Fruit fly (Drosophila melanogaster) whole organism, embryonic: ENCODE data around the gene CG10510.
A peak's percentile ranks its signal among the peaks of the same experiment; 100 is the strongest.

ENCODE experiments used
- Atf-2 ChIP-seq: fragments of 200-800 bp; sonication (Bioruptor generic); optimal IDR thresholded peaks from 2 replicates; lab custom pipeline; 2016; ENCODE audit warnings: missing biosample characterization, missing genetic modification characterization
- Bgb ChIP-seq: fragments of 200-800 bp; sonication (Bioruptor generic); IDR thresholded peaks from 2 replicates; pipeline ENCODE4 v1.3.6; 2022; ENCODE audit warnings: missing biosample characterization, missing genetic modification characterization; ENCODE audit not compliant: partially characterized antibody
- BtbVII ChIP-seq: fragments of 200-800 bp; sonication (Bioruptor generic); optimal IDR thresholded peaks from 3 replicates; lab custom pipeline; 2017; ENCODE audit warnings: missing biosample characterization, mild to moderate bottlenecking, missing genetic modification characterization
- CG10209 ChIP-seq: fragments of 200-800 bp; sonication (Bioruptor generic); optimal IDR thresholded peaks from 3 replicates; lab custom pipeline; 2017; ENCODE audit warnings: missing biosample characterization, mild to moderate bottlenecking, missing genetic modification characterization, missing genetic modification reagents
- CG11085 ChIP-seq: fragments of 200-800 bp; sonication (Bioruptor generic); IDR thresholded peaks from 2 replicates; pipeline ENCODE4 v1.3.6; 2022; ENCODE audit warnings: missing biosample characterization, missing genetic modification characterization
- CG12236 ChIP-seq: fragments of 200-800 bp; sonication (Bioruptor generic); optimal IDR thresholded peaks from 2 replicates; lab custom pipeline; 2016; ENCODE audit warnings: missing biosample characterization, missing genetic modification characterization
- CG14710 ChIP-seq: fragments of 200-800 bp; sonication (Bioruptor generic); optimal IDR thresholded peaks from 3 replicates; lab custom pipeline; 2019; ENCODE audit warnings: missing biosample characterization, mild to moderate bottlenecking, missing genetic modification characterization, moderate library complexity
- CG1603 ChIP-seq: fragments of 200-800 bp; sonication (Bioruptor generic); optimal IDR thresholded peaks from 2 replicates; lab custom pipeline; 2019; ENCODE audit warnings: missing biosample characterization, mild to moderate bottlenecking, missing genetic modification characterization, moderate library complexity
- CG18764 ChIP-seq: fragments of 200-800 bp; sonication (Bioruptor generic); optimal IDR thresholded peaks from 3 replicates; lab custom pipeline; 2016; ENCODE audit warnings: missing biosample characterization, missing genetic modification characterization
- CG2120 ChIP-seq: fragments of 200-800 bp; sonication (Bioruptor generic); optimal IDR thresholded peaks from 3 replicates; lab custom pipeline; 2016; ENCODE audit warnings: missing biosample characterization, missing genetic modification characterization
- CG31365 ChIP-seq: fragments of 200-800 bp; sonication (Bioruptor generic); optimal IDR thresholded peaks from 2 replicates; lab custom pipeline; 2018; ENCODE audit warnings: missing biosample characterization, mild to moderate bottlenecking, missing genetic modification characterization
- CG32767 ChIP-seq: fragments of 200-800 bp; sonication (Bioruptor generic); IDR thresholded peaks from 2 replicates; pipeline ENCODE4 v1.3.6; 2022; ENCODE audit warnings: missing biosample characterization, missing genetic modification characterization
- CG32772 ChIP-seq: fragments of 200-800 bp; sonication (Bioruptor generic); IDR thresholded peaks from 2 replicates; pipeline ENCODE4 v1.3.6; 2022; ENCODE audit warnings: missing biosample characterization, missing genetic modification characterization
- CG4424 ChIP-seq: fragments of 200-800 bp; sonication (Bioruptor generic); optimal IDR thresholded peaks from 3 replicates; lab custom pipeline; 2016; ENCODE audit warnings: missing biosample characterization, missing genetic modification characterization
- CG6683 ChIP-seq: fragments of 200-800 bp; sonication (Bioruptor generic); optimal IDR thresholded peaks from 2 replicates; lab custom pipeline; 2017; ENCODE audit warnings: missing biosample characterization, mild to moderate bottlenecking, missing genetic modification characterization, missing genetic modification reagents
- CG8281 ChIP-seq: fragments of 200-800 bp; sonication (Bioruptor generic); optimal IDR thresholded peaks from 2 replicates; lab custom pipeline; 2018; ENCODE audit warnings: missing biosample characterization, mild to moderate bottlenecking, missing genetic modification characterization, moderate library complexity
- CG8359 ChIP-seq: fragments of 200-800 bp; sonication (Bioruptor generic); optimal IDR thresholded peaks from 2 replicates; lab custom pipeline; 2017; ENCODE audit warnings: missing biosample characterization, mild to moderate bottlenecking, missing genetic modification characterization, borderline replicate concordance
- CG8765 ChIP-seq: fragments of 200-800 bp; sonication (Bioruptor generic); IDR thresholded peaks from 2 replicates; pipeline ENCODE4 v1.3.6; 2022; ENCODE audit warnings: missing biosample characterization, missing genetic modification characterization
- CG9215 ChIP-seq: fragments of 200-800 bp; sonication (Bioruptor generic); IDR thresholded peaks from 2 replicates; pipeline ENCODE4 v1.3.6; 2022; ENCODE audit warnings: missing biosample characterization, missing genetic modification characterization
- Dip3 ChIP-seq: fragments of 200-800 bp; sonication (Bioruptor generic); optimal IDR thresholded peaks from 3 replicates; lab custom pipeline; 2016; ENCODE audit warnings: missing biosample characterization, missing genetic modification characterization
- ERR ChIP-seq: fragments of 200-800 bp; sonication (Bioruptor generic); optimal IDR thresholded peaks from 2 replicates; lab custom pipeline; 2016; ENCODE audit warnings: missing biosample characterization, missing genetic modification characterization
- GATAe ChIP-seq: fragments of 200-800 bp; sonication (Bioruptor generic); conservative IDR thresholded peaks from 2 replicates; pipeline ENCODE4 v1.3.6; 2022; ENCODE audit warnings: missing biosample characterization, missing genetic modification characterization
- Gug ChIP-seq: fragments of 200-800 bp; sonication (Bioruptor generic); IDR thresholded peaks from 4 replicates; pipeline ENCODE4 v1.3.6; 2022; ENCODE audit warnings: missing biosample characterization, missing genetic modification characterization
- H15 ChIP-seq: fragments of 200-800 bp; sonication (Bioruptor generic); IDR thresholded peaks from 3 replicates; pipeline ENCODE4 v1.3.6; 2022; ENCODE audit warnings: missing biosample characterization, missing genetic modification characterization
- MTF-1 ChIP-seq: fragments of 200-800 bp; sonication (Bioruptor generic); optimal IDR thresholded peaks from 2 replicates; lab custom pipeline; 2018; ENCODE audit warnings: missing biosample characterization, mild to moderate bottlenecking, missing genetic modification characterization, borderline replicate concordance
- Max ChIP-seq: fragments of 200-800 bp; sonication (Bioruptor generic); optimal IDR thresholded peaks from 2 replicates; lab custom pipeline; 2016; ENCODE audit warnings: missing biosample characterization, mild to moderate bottlenecking, missing genetic modification characterization
- Nf-YB ChIP-seq: fragments of 200-800 bp; sonication (Bioruptor generic); optimal IDR thresholded peaks from 3 replicates; lab custom pipeline; 2019; ENCODE audit warnings: missing biosample characterization, mild to moderate bottlenecking, missing genetic modification characterization, moderate library complexity
- Spps ChIP-seq: fragments of 200-800 bp; sonication (Bioruptor generic); optimal IDR thresholded peaks from 2 replicates; lab custom pipeline; 2018; ENCODE audit warnings: missing biosample characterization, mild to moderate bottlenecking, missing genetic modification characterization
- amos ChIP-seq: fragments of 200-800 bp; sonication (Bioruptor generic); IDR thresholded peaks from 2 replicates; pipeline ENCODE4 v1.3.6; 2022; ENCODE audit warnings: missing biosample characterization, missing genetic modification characterization; ENCODE audit not compliant: partially characterized antibody
- aop ChIP-seq: fragments of 200-800 bp; sonication (Bioruptor generic); IDR thresholded peaks from 2 replicates; pipeline ENCODE4 v1.3.6; 2022; ENCODE audit warnings: missing biosample characterization, missing genetic modification characterization
- bcd ChIP-seq: fragments of 200-800 bp; sonication (Bioruptor generic); optimal IDR thresholded peaks from 2 replicates; lab custom pipeline; 2017; ENCODE audit warnings: missing biosample characterization, mild to moderate bottlenecking, missing genetic modification characterization
- btn ChIP-seq: fragments of 200-800 bp; sonication (Bioruptor generic); optimal IDR thresholded peaks from 2 replicates; lab custom pipeline; 2016; ENCODE audit warnings: missing biosample characterization, missing genetic modification characterization
- chif ChIP-seq, 2 experiments: fragments of 200-800 bp; sonication (Bioruptor generic); optimal IDR thresholded peaks; 3 replicates each; lab custom pipeline; 2016; ENCODE audit warnings: missing biosample characterization in 2 of 2, missing genetic modification characterization in 2 of 2
- crp ChIP-seq, 2 experiments: fragments of 200-800 bp; sonication (Bioruptor generic); optimal IDR thresholded peaks; 2 replicates in 1 of 2; 3 replicates in 1 of 2; lab custom pipeline; 2017; ENCODE audit warnings: missing biosample characterization in 2 of 2, missing genetic modification characterization in 2 of 2, mild to moderate bottlenecking in 1 of 2, moderate library complexity in 1 of 2
- dpn ChIP-seq, 2 experiments: fragments of 200-800 bp; sonication (Bioruptor generic); optimal IDR thresholded peaks; 3 replicates each; lab custom pipeline; 2016; ENCODE audit warnings: missing biosample characterization in 2 of 2, missing genetic modification characterization in 2 of 2
- exex ChIP-seq: fragments of 200-800 bp; sonication (Bioruptor generic); optimal IDR thresholded peaks from 4 replicates; lab custom pipeline; 2018; ENCODE audit warnings: missing biosample characterization, mild to moderate bottlenecking, missing genetic modification characterization, moderate library complexity
- ham ChIP-seq: fragments of 200-800 bp; sonication (Bioruptor generic); IDR thresholded peaks from 2 replicates; pipeline ENCODE4 v1.3.6; 2022; ENCODE audit warnings: missing biosample characterization, missing genetic modification characterization
- her ChIP-seq: fragments of 200-800 bp; sonication (Bioruptor generic); optimal IDR thresholded peaks from 2 replicates; lab custom pipeline; 2016; ENCODE audit warnings: missing biosample characterization, missing genetic modification characterization
- ken ChIP-seq: fragments of 200-800 bp; sonication (Bioruptor generic); IDR thresholded peaks from 3 replicates; pipeline ENCODE4 v1.3.6; 2022; ENCODE audit warnings: missing biosample characterization, missing genetic modification characterization
- mld ChIP-seq: fragments of 200-800 bp; sonication (Bioruptor generic); IDR thresholded peaks from 3 replicates; pipeline ENCODE4 v1.3.6; 2022; ENCODE audit warnings: missing biosample characterization, missing genetic modification characterization; ENCODE audit not compliant: partially characterized antibody
- nerfin-1 ChIP-seq: fragments of 200-800 bp; sonication (Bioruptor generic); optimal IDR thresholded peaks from 3 replicates; lab custom pipeline; 2019; ENCODE audit warnings: missing biosample characterization, mild to moderate bottlenecking, missing genetic modification characterization, moderate library complexity
- nom ChIP-seq: fragments of 200-800 bp; sonication (Bioruptor generic); optimal IDR thresholded peaks from 2 replicates; lab custom pipeline; 2017; ENCODE audit warnings: missing biosample characterization, missing genetic modification characterization, mild to moderate bottlenecking, moderate library complexity, missing genetic modification reagents
- onecut ChIP-seq: fragments of 200-800 bp; sonication (Bioruptor generic); IDR thresholded peaks from 2 replicates; pipeline ENCODE4 v1.3.6; 2022; ENCODE audit warnings: missing biosample characterization, missing genetic modification characterization
- p53 ChIP-seq: fragments of 200-800 bp; sonication (Bioruptor generic); optimal IDR thresholded peaks from 2 replicates; lab custom pipeline; 2016; ENCODE audit warnings: missing biosample characterization, missing genetic modification characterization
- sob ChIP-seq: fragments of 200-800 bp; sonication (Bioruptor generic); IDR thresholded peaks from 2 replicates; pipeline ENCODE4 v1.3.6; 2022; ENCODE audit warnings: missing biosample characterization, missing genetic modification characterization
- tll ChIP-seq, 2 experiments: fragments of 200-800 bp in 1 of 2; fragments of >200 bp in 1 of 2; sonication (Bioruptor generic) in 1 of 2; optimal IDR thresholded peaks; 2 replicates each; lab custom pipeline; 2017 to 2019; ENCODE audit warnings: missing biosample characterization in 2 of 2, missing genetic modification characterization in 2 of 2, mild to moderate bottlenecking in 1 of 2, moderate library complexity in 1 of 2
- trem ChIP-seq: fragments of 200-800 bp; optimal IDR thresholded peaks from 3 replicates; lab custom pipeline; 2019; ENCODE audit warnings: missing biosample characterization, mild to moderate bottlenecking, missing genetic modification characterization, moderate library complexity
- unpg ChIP-seq: fragments of 200-800 bp; sonication (Bioruptor generic); optimal IDR thresholded peaks from 3 replicates; lab custom pipeline; 2018; ENCODE audit warnings: missing biosample characterization, mild to moderate bottlenecking, missing genetic modification characterization, moderate library complexity
- vvl ChIP-seq: fragments of 200-800 bp; sonication (Bioruptor generic); IDR thresholded peaks from 2 replicates; pipeline ENCODE4 v1.3.6; 2022; ENCODE audit warnings: missing biosample characterization, missing genetic modification characterization
- zfh1 ChIP-seq: fragments of 200-800 bp; sonication (Bioruptor generic); IDR thresholded peaks from 3 replicates; pipeline ENCODE4 v1.3.6; 2022; ENCODE audit warnings: missing biosample characterization, missing genetic modification characterization

CG10510 gene

dm6 chr3L:21196563-21196962, 13.3 kb downstream of the CG10510 start, which contains the start of the genes Targ3 and park (continued):
- TF ChIP-seq ken (GFP tag; lab: Robert Waterston, UW), result no peak
- TF ChIP-seq p53 (GFP tag; lab: Kevin White, UChicago), result no peak
- TF ChIP-seq crp (GFP tag; optimal IDR thresholded peaks at IDR 0.05; lab: Kevin White, UChicago), result peak; percentile 45 to 92
- no peak for TF ChIP-seq exex (tag; lab: Kevin White, UChicago)
- no peak for TF ChIP-seq CG32767
- peak; percentile 39 for TF ChIP-seq vvl
- TF ChIP-seq CG8765, result no peak
- no peak for TF ChIP-seq onecut (GFP tag; lab: Robert Waterston, UW)
- peak; percentile 77 for TF ChIP-seq CG2120 (GFP tag; lab: Kevin White, UChicago)
- no peak for TF ChIP-seq CG6683
- TF ChIP-seq H15, result no peak
- TF ChIP-seq CG8359 (GFP tag; lab: Kevin White, UChicago), result no peak
- no peak for TF ChIP-seq Atf-2 (GFP tag; lab: Kevin White, UChicago)
- no peak for TF ChIP-seq CG4424
- peak; percentile 68 for TF ChIP-seq CG1603 (tag; lab: Kevin White, UChicago)
- no peak for TF ChIP-seq tll (GFP tag; optimal IDR thresholded peaks at IDR 0.05; lab: Kevin White, UChicago)
- peak; percentile 16 to 17 for TF ChIP-seq chif (GFP tag; optimal IDR thresholded peaks at IDR 0.05; lab: Kevin White, UChicago)
- peak; percentile 33 to 50 for TF ChIP-seq dpn (GFP tag; optimal IDR thresholded peaks at IDR 0.05; lab: Kevin White, UChicago)
- TF ChIP-seq CG14710 (tag; lab: Kevin White, UChicago), result peak; percentile 15
- TF ChIP-seq CG8281, result no peak
- no peak for TF ChIP-seq CG31365
- no peak for TF ChIP-seq Dip3 (GFP tag; lab: Kevin White, UChicago)
- peak; percentile 23; the same call in 1 of the 2 replicates for TF ChIP-seq Bgb (GFP tag; lab: Robert Waterston, UW)
- TF ChIP-seq Nf-YB, result no peak
- TF ChIP-seq btn (GFP tag; lab: Kevin White, UChicago), result no peak
- TF ChIP-seq Gug (GFP tag; lab: Robert Waterston, UW), result 0 out of 4 replicates have a peak, but pooled peaks have one; percentile 4
- TF ChIP-seq GATAe, result no peak
- peak; percentile 38; the same call in 1 of the 2 replicates for TF ChIP-seq sob (GFP tag; lab: Robert Waterston, UW)
- no peak for TF ChIP-seq mld (GFP tag; lab: Robert Waterston, UW)
- TF ChIP-seq nom, result no peak
- no peak for TF ChIP-seq zfh1 (GFP tag; lab: Robert Waterston, UW)
- TF ChIP-seq BtbVII (GFP tag; lab: Kevin White, UChicago), result no peak
- no peak for TF ChIP-seq aop (GFP tag; lab: Robert Waterston, UW)
- TF ChIP-seq CG11085 (GFP tag; lab: Robert Waterston, UW), result no peak
- no peak for TF ChIP-seq ham (GFP tag; lab: Robert Waterston, UW)
- TF ChIP-seq unpg (GFP tag; lab: Kevin White, UChicago), result peak; percentile 9
- no peak; the same call in 1 of the 2 replicates for TF ChIP-seq amos (GFP tag; lab: Robert Waterston, UW)
- TF ChIP-seq CG12236 (GFP tag; lab: Kevin White, UChicago), result no peak
- no peak for TF ChIP-seq CG32772 (GFP tag; lab: Robert Waterston, UW)
- TF ChIP-seq bcd, result peak; percentile 19
- no peak for TF ChIP-seq nerfin-1 (tag; lab: Kevin White, UChicago)
- TF ChIP-seq Max (GFP tag; lab: Kevin White, UChicago), result no peak
- no peak for TF ChIP-seq trem (tag; lab: Kevin White, UChicago)
- TF ChIP-seq CG10209 (GFP tag; lab: Kevin White, UChicago), result peak; percentile 30
- TF ChIP-seq CG9215 (GFP tag; lab: Robert Waterston, UW), result no peak
- no peak for TF ChIP-seq Spps
- TF ChIP-seq her (GFP tag; lab: Kevin White, UChicago), result peak; percentile 30
- TF ChIP-seq MTF-1 (GFP tag; lab: Kevin White, UChicago), result no peak
- TF ChIP-seq ERR, result no peak
- TF ChIP-seq CG18764 (GFP tag; lab: Kevin White, UChicago), result no peak
- TF ChIP-seq, all 482 proteins: peak for 125
